Fruit fly (Drosophila melanogaster) whole organism, pupa: ENCODE data around the gene CG46387.

Experiments
- CG13204 ChIP-seq: fragments of 200-800 bp; sonication (Bioruptor generic); optimal IDR thresholded peaks from 2 replicates; lab custom pipeline; 2018; ENCODE audit warnings: missing biosample characterization, mild to moderate bottlenecking, missing genetic modification characterization, moderate library complexity
- CG14655 ChIP-seq: fragments of 200-800 bp; sonication (Bioruptor generic); optimal IDR thresholded peaks from 3 replicates; lab custom pipeline; 2017; ENCODE audit warnings: mild to moderate bottlenecking, missing biosample characterization, missing genetic modification reagents, missing genetic modification characterization
- EcR ChIP-seq: fragments of 200-800 bp; sonication (Bioruptor generic); optimal IDR thresholded peaks from 3 replicates; lab custom pipeline; 2019; ENCODE audit warnings: missing biosample characterization, missing genetic modification characterization, mild to moderate bottlenecking, moderate library complexity, missing genetic modification reagents
- Pif1A ChIP-seq: fragments of 200-800 bp; sonication (Bioruptor generic); optimal IDR thresholded peaks from 3 replicates; lab custom pipeline; 2016; ENCODE audit warnings: missing biosample characterization, missing genetic modification characterization
- Snoo ChIP-seq: fragments of 200-800 bp; sonication (Bioruptor generic); optimal IDR thresholded peaks from 3 replicates; lab custom pipeline; 2017; ENCODE audit warnings: missing biosample characterization, mild to moderate bottlenecking, missing genetic modification characterization, inconsistent platforms

- no peak for TF ChIP-seq Pif1A (GFP tag; lab: Kevin White, UChicago)
- no peak for TF ChIP-seq EcR (GFP tag; lab: Kevin White, UChicago)
- TF ChIP-seq Snoo, result no peak
- TF ChIP-seq CG14655 (GFP tag; lab: Kevin White, UChicago), result no peak
- no peak for TF ChIP-seq CG13204 (GFP tag; lab: Kevin White, UChicago)
Observed at dm6 chr3L:9904988-9905387, 6.6 kb downstream of the CG46387 start.
